Worm (Caenorhabditis elegans): ENCODE results near the gene Y43C5A.2.

DNA sequence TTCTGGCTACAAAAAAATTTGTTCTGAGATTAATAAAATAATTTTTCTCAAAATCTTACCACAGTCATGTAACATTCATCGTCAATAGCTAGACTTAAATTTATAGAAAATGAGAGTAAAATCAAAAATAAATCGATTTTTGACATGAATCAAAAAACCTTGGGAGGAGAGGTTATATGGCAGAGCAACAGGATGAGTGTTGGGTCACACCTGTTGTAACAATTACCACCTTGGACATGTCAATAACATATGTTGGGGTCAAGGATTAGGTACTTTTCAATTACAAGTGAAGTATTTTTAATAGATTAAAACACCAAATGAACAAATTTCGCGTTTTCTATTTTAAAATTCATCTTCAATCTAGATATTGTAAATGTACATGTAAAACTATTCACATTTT is 28.0 kb upstream of the Y43C5A.2 start, which contains the start of gene lipl-7:
- TF ChIP-seq W03F9.2 (tag; optimal IDR thresholded peaks at IDR 0.05) (no peak), him-1 (tag; optimal IDR thresholded peaks at IDR 0.05) (no peak), dao-5 (tag; optimal IDR thresholded peaks at IDR 0.05) (no peak)

All from whole organism, L4/young adult.